Fruit fly (Drosophila melanogaster): ENCODE measurements around the gene Las.
A peak's percentile ranks its signal among the peaks of the same experiment; 100 is the strongest.

Las gene

DNA sequence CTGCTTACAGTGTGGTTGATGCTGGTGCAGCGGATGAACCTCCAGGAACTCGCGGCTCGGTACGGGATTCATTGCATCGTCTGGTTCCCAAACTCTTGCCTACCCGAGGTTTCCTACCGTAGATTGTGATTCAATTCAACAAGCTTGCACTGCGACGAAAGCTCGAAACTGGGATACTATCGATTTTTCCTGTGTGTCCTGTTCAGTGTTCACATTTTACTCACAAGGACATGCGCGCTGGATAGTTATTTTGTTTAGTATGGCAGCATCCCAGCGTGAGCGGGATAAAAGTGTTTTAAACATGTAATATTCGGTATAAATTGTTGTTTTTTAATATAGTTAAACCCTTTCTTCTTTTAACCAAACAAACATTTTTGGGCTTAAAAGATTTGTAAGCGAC lies 6.3 kb downstream of the Las start, which contains the start of gene CG5282:
Gene CG5282 (minus strand): TSS at position 184 of the 400 bp plus-strand sequence.
- TF ChIP-seq ey (GFP tag; optimal IDR thresholded peaks at IDR 0.05), result no peak
- TF ChIP-seq Mio (GFP tag; optimal IDR thresholded peaks at IDR 0.05), result no peak
- TF ChIP-seq Vsx2 (GFP tag; optimal IDR thresholded peaks at IDR 0.05; ENCODE audit: partially characterized antibody), result no peak
- TF ChIP-seq dl (GFP tag; optimal IDR thresholded peaks at IDR 0.05; ENCODE audit: insufficient read depth in 1 of 2, partially characterized antibody in 2 of 2), result no peak
- no peak for TF ChIP-seq tai (GFP tag; optimal IDR thresholded peaks at IDR 0.05)
- no peak for TF ChIP-seq Jra (GFP tag; optimal IDR thresholded peaks at IDR 0.05)
- TF ChIP-seq usp (GFP tag; optimal IDR thresholded peaks at IDR 0.05), result no peak
- TF ChIP-seq N (GFP tag; optimal IDR thresholded peaks at IDR 0.05), result no peak
- no peak for TF ChIP-seq jim (GFP tag; optimal IDR thresholded peaks at IDR 0.05)
- TF ChIP-seq OdsH (GFP tag; optimal IDR thresholded peaks at IDR 0.05), result no peak
- TF ChIP-seq Hr83 (GFP tag; optimal IDR thresholded peaks at IDR 0.05; ENCODE audit: poor library complexity, severe bottlenecking), result no peak

DNA sequence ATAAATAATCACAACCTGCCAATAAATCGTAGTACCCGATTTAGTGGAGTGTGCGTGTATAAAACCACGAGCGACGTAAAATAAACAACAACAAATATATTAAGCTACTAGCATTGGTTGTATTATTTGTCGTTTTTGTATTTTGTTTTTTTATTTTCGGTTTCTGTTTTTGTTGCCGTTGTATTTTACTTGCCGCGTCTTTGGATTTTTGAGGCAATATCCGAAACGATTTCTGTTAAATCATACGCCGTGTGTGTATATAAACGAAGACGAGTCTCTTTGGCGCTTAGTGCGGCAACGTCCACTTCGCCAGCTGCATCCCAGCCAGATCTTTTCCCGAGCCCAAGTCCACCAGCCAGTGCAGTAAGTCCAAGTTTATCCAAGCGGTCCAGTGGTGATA lies 18.9 kb downstream of the Las start, which contains the start of gene zye:
Gene zye (plus strand): TSS at position 301 of the 400 bp plus-strand sequence.
- no peak for TF ChIP-seq usp (GFP tag; optimal IDR thresholded peaks at IDR 0.05)
- no peak for TF ChIP-seq sv (GFP tag; optimal IDR thresholded peaks at IDR 0.05)
- no peak for TF ChIP-seq dl (GFP tag; optimal IDR thresholded peaks at IDR 0.05; ENCODE audit: insufficient read depth in 1 of 2, partially characterized antibody in 2 of 2)
- TF ChIP-seq Jra (GFP tag; optimal IDR thresholded peaks at IDR 0.05), result no peak
- no peak for TF ChIP-seq N (GFP tag; optimal IDR thresholded peaks at IDR 0.05)
- no peak for TF ChIP-seq OdsH (GFP tag; optimal IDR thresholded peaks at IDR 0.05)
- TF ChIP-seq pan (optimal IDR thresholded peaks at IDR 0.05), result no peak
- TF ChIP-seq Hr78 (GFP tag; optimal IDR thresholded peaks at IDR 0.05), result no peak
- no peak for TF ChIP-seq br (GFP tag; optimal IDR thresholded peaks at IDR 0.05)
- TF ChIP-seq Hr83 (GFP tag; optimal IDR thresholded peaks at IDR 0.05; ENCODE audit: poor library complexity, severe bottlenecking), result no peak
- TF ChIP-seq Sp1 (GFP tag; optimal IDR thresholded peaks at IDR 0.05), result no peak
- TF ChIP-seq foxo (GFP tag; optimal IDR thresholded peaks at IDR 0.05), result no peak
- no peak for TF ChIP-seq brk (GFP tag; optimal IDR thresholded peaks at IDR 0.05)
- no peak for TF ChIP-seq fru (GFP tag; optimal IDR thresholded peaks at IDR 0.05)
- no peak for TF ChIP-seq woc (GFP tag; optimal IDR thresholded peaks at IDR 0.05)
- TF ChIP-seq h (GFP tag; optimal IDR thresholded peaks at IDR 0.05), result no peak
- TF ChIP-seq ey (GFP tag; optimal IDR thresholded peaks at IDR 0.05), result no peak
- TF ChIP-seq Rel (GFP tag; optimal IDR thresholded peaks at IDR 0.05), result no peak
- no peak for TF ChIP-seq Rel (tag; optimal IDR thresholded peaks at IDR 0.05)
- no peak for TF ChIP-seq dmrt93B (GFP tag; optimal IDR thresholded peaks at IDR 0.05)
- TF ChIP-seq dsf (GFP tag; optimal IDR thresholded peaks at IDR 0.05; ENCODE audit: borderline replicate concordance), result no peak

DNA sequence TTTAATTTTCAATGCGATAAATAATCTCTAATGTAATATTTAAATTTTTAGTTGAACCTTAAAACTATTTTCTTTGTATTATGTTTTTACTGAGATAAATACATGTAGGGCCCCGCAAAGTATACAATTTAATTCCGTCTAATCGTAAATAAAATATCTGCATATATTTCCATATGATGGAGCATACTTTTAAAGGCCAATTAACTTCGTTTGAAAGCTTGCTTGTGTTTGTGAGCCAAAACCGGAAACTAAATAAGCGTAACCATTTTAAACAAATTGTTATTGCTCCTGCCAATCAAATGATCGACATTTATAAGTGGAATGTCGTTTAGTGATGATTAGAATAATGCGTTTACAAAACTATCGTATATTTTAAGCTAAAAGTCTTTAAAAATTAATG lies 21.4 kb downstream of the Las start:
- TF ChIP-seq Jra (GFP tag; optimal IDR thresholded peaks at IDR 0.05) (no peak), rgr (GFP tag; optimal IDR thresholded peaks at IDR 0.05) (peak; percentile 7), fru (GFP tag; optimal IDR thresholded peaks at IDR 0.05) (peak; percentile 2), sage (GFP tag; optimal IDR thresholded peaks at IDR 0.05) (no peak), N (GFP tag; optimal IDR thresholded peaks at IDR 0.05) (peak; percentile 11), Myc (optimal IDR thresholded peaks at IDR 0.05) (peak; percentile 27), Vsx2 (GFP tag; optimal IDR thresholded peaks at IDR 0.05; ENCODE audit: partially characterized antibody) (peak; percentile 93)

DNA sequence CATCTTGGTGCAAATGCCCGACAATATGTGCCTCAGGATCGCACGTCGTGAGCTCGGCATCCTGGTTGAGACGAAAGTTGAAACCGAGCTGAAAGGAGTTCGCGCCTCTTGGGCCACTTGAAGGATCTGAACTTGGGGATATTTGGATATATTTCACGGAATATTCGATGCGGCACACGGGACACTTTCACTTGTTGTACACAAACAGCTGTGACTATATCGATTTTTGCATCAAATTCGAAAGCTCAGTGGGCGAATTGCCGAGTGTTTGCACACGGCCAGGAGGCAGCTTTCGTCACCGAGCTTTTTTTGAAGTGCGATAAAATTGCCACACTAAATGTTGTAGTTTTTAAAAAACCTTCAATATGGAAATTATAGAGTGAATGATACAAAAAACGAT lies 21.8 kb downstream of the Las start, which contains the start of gene CG13248:
Gene CG13248 (minus strand): TSS at position 222 of the 400 bp plus-strand sequence.
- no peak for TF ChIP-seq sage (GFP tag; optimal IDR thresholded peaks at IDR 0.05)
- TF ChIP-seq brk (GFP tag; optimal IDR thresholded peaks at IDR 0.05), result no peak

DNA sequence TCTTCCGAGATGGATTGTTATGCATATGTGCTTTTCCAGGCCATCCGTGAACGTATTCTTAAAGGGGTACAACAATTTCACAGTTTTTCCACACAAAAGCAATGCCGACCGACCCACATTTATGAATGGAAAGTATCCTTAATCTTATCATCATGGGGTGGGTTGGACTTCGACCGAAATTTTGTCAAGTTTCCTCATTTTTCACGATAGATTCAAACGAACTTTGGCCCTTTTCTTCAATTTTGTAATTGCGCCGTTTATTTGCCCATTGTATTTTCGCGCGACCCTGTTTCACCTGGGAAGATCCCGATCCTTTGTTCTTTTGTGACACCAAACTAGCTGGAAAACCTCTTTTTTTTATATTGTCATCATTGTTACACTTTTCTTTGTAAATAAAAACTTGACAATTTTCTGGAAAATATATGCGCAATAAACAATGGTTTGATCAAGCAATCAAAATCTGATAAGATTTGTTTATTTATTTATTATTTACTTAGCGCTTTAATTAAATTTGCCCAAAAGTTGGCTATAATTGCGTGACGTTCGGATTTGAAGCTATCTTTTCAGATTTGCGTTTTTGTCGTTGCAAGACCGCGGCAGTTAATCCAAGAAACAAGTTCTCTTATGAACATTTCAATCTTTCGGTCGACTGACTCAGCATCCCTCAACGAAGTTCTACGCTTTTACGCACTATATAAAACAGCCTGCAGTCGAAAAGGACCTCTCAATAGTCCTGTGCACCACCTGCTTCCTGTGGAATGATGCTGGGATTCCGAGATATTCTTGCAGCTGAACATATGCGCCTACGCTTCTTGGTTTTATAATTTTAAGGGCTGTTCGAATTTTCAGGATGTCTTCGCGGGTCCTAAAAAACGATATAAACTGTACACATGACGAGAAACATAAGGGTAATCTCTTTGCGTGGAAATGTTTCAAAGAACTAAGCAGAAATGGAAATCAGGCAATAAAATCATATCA lies 25.9 kb downstream of the Las start:
- peak; percentile 14 for TF ChIP-seq Sp1 (GFP tag; optimal IDR thresholded peaks at IDR 0.05)
- TF ChIP-seq Myc (optimal IDR thresholded peaks at IDR 0.05), result peak; percentile 66
- peak; percentile 64 for TF ChIP-seq N (GFP tag; optimal IDR thresholded peaks at IDR 0.05)
- no peak for TF ChIP-seq Abd-B (GFP tag; optimal IDR thresholded peaks at IDR 0.05)

Measured in whole organism, wandering third instar larva.